Fruit fly (Drosophila melanogaster): ENCODE data around the gene CG7376.

The CG7376 gene

dm6 chr3L:6130944-6131343 is 43.1 kb upstream of the CG7376 start, which contains the start of gene Lcp65Ag3:
Lcp65Ag3 (minus strand) TSS chr3L:6130989.
- TF ChIP-seq Mad (GFP tag; optimal IDR thresholded peaks at IDR 0.05) (no peak), luna (GFP tag; optimal IDR thresholded peaks at IDR 0.05) (no peak), Asciz (GFP tag; optimal IDR thresholded peaks at IDR 0.05) (no peak), CG15601 (tag; optimal IDR thresholded peaks at IDR 0.05) (no peak), sisA (GFP tag; IDR thresholded peaks at IDR 0.05) (no peak), grau (tag; optimal IDR thresholded peaks at IDR 0.05) (no peak), nmo (GFP tag; optimal IDR thresholded peaks at IDR 0.05) (no peak), Rfx (GFP tag; IDR thresholded peaks at IDR 0.05) (0 out of 2 replicates have a peak, but pooled peaks have one; percentile 11), Poxn (GFP tag; IDR thresholded peaks at IDR 0.05) (no peak), CG9876 (GFP tag; optimal IDR thresholded peaks at IDR 0.05) (no peak), CG4854 (GFP tag; optimal IDR thresholded peaks at IDR 0.05) (no peak), Opbp (GFP tag; IDR thresholded peaks at IDR 0.05; ENCODE audit: partially characterized antibody) (no peak), CG6765 (GFP tag; optimal IDR thresholded peaks at IDR 0.05) (no peak), slp2 (GFP tag; optimal IDR thresholded peaks at IDR 0.05) (no peak), CG11085 (GFP tag; IDR thresholded peaks at IDR 0.05) (no peak), vvl (GFP tag; IDR thresholded peaks at IDR 0.05) (peak; percentile 47), nau (GFP tag; optimal IDR thresholded peaks at IDR 0.05) (no peak), fru (optimal IDR thresholded peaks at IDR 0.05) (no peak), unpg (GFP tag; optimal IDR thresholded peaks at IDR 0.05) (no peak), ssp (GFP tag; IDR thresholded peaks at IDR 0.05) (no peak), gro (GFP tag; optimal IDR thresholded peaks at IDR 0.05) (no peak), CG13894 (tag; optimal IDR thresholded peaks at IDR 0.05) (peak; percentile 56), abd-A (tag; optimal IDR thresholded peaks at IDR 0.05) (peak; percentile 70), CG6272 (GFP tag; IDR thresholded peaks at IDR 0.05) (no peak), CG18599 (GFP tag; optimal IDR thresholded peaks at IDR 0.05) (no peak), CG43689 (GFP tag; IDR thresholded peaks at IDR 0.05) (no peak), CG2875 (GFP tag; optimal IDR thresholded peaks at IDR 0.05) (no peak), CG3281 (GFP tag; optimal IDR thresholded peaks at IDR 0.05) (no peak), gsb (GFP tag; IDR thresholded peaks at IDR 0.05) (no peak), dan (GFP tag; IDR thresholded peaks at IDR 0.05) (no peak), her (GFP tag; optimal IDR thresholded peaks at IDR 0.05) (no peak), lbe (GFP tag; optimal IDR thresholded peaks at IDR 0.05) (no peak), gce (GFP tag; IDR thresholded peaks at IDR 0.05) (no peak), gt (GFP tag; IDR thresholded peaks at IDR 0.05) (no peak), fd3F (GFP tag; optimal IDR thresholded peaks at IDR 0.05) (no peak)

DNA sequence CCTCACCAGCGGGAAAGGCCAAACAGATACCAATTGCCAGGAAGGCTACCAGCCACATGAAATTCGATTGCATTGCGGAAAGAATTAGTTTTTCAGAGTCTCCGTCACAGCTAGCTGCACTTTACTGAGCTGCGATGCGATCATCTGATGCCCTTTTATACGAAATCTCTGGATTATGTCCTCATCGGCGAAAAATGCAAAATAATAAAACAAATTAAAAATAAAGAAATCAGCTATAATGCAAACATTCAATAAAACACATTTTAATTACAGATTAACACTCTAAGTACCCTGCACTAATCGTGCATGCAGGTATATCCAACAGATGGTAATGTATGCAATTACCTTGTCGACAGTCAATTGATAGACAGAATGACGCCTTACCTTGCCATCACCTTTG is 42.0 kb upstream of the CG7376 start, which contains the start of gene Cpr65Au:
Gene Cpr65Au, minus strand, starts transcription at position 101 of the 400 bp plus-strand sequence.
- no peak for TF ChIP-seq emc (GFP tag; optimal IDR thresholded peaks at IDR 0.05)
- TF ChIP-seq grn (GFP tag; optimal IDR thresholded peaks at IDR 0.05) = no peak
- no peak for TF ChIP-seq Max (GFP tag; optimal IDR thresholded peaks at IDR 0.05)
- no peak for TF ChIP-seq ap (GFP tag; IDR thresholded peaks at IDR 0.05)
- TF ChIP-seq ssp (GFP tag; IDR thresholded peaks at IDR 0.05) = no peak
- no peak for TF ChIP-seq ken (GFP tag; IDR thresholded peaks at IDR 0.05)
- no peak for TF ChIP-seq CG10959 (GFP tag; IDR thresholded peaks at IDR 0.05)
- no peak for TF ChIP-seq lmd (GFP tag; IDR thresholded peaks at IDR 0.05)
- no peak for TF ChIP-seq CG8281 (tag; optimal IDR thresholded peaks at IDR 0.05)
- no peak for TF ChIP-seq CG16779 (GFP tag; IDR thresholded peaks at IDR 0.05)
- no peak for TF ChIP-seq pros (GFP tag; optimal IDR thresholded peaks at IDR 0.05)
- TF ChIP-seq sens (GFP tag) = no peak
- TF ChIP-seq pfk (GFP tag; optimal IDR thresholded peaks at IDR 0.05) = no peak
- TF ChIP-seq CG1024 (GFP tag; IDR thresholded peaks at IDR 0.05) = no peak
